In the genomic region with DNA sequence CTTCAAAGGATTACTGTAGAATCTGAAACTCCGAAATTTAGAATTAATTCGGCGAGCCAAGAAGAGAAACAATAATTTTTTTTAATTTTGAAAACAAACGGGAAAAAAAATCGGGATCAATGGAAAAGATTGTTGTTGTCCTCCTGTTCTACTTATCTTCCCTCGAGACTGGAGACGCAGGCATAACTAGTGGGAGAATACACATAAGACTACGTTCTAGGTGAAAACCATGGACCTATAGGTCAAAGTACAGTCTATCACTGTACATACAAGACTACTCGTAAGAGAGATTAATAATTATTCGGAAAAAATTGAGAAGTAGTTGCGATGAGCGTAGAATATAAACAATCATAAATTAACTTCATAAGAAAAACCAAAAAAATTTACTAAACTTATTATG, we compare ENCODE assay signal across 6 worm cellular contexts.
TF ChIP-seq lines count a peak whose summit lies in the region.

dhs-6 (minus strand) TSS at position 22 of the 400 bp plus-strand sequence.

TF ChIP-seq in whole organism, L1 larva, 84 proteins besides CTCF, POLR2A, EP300 and RAD21 (continues in another document):
- TF ChIP-seq fkh-4 (tag; optimal IDR thresholded peaks at IDR 0.05; lab: Kevin White, UChicago; ENCODE audit: borderline replicate concordance) (no peak), unc-98 (GFP tag; IDR thresholded peaks at IDR 0.05; lab: Robert Waterston, UW) (no peak), nhr-20 (tag; optimal IDR thresholded peaks at IDR 0.05; lab: Kevin White, UChicago) (peak; percentile 77), ceh-88 (GFP tag; IDR thresholded peaks at IDR 0.05; lab: Robert Waterston, UW) (no peak), elt-2 (tag; optimal IDR thresholded peaks at IDR 0.05; lab: Kevin White, UChicago) (peak; percentile 20), sup-37 (GFP tag; optimal IDR thresholded peaks at IDR 0.05; lab: Kevin White, UChicago) (no peak), nhr-71 (tag; optimal IDR thresholded peaks at IDR 0.05; lab: Kevin White, UChicago) (peak; percentile 13), ceh-82 (tag; optimal IDR thresholded peaks at IDR 0.05; lab: Kevin White, UChicago) (no peak), lsy-2 (tag; optimal IDR thresholded peaks at IDR 0.05; lab: Kevin White, UChicago) (peak in 1 of 2 experiments; percentile 6), ama-1 (optimal IDR thresholded peaks at IDR 0.05; lab: Kevin White, UChicago) (no peak), zag-1 (tag; optimal IDR thresholded peaks at IDR 0.05; lab: Kevin White, UChicago) (no peak), mep-1 (tag; optimal IDR thresholded peaks at IDR 0.05; lab: Kevin White, UChicago) (no peak), lin-14 (GFP tag; optimal IDR thresholded peaks at IDR 0.05; lab: Kevin White, UChicago) (peak; percentile 18), hlh-4 (tag; optimal IDR thresholded peaks at IDR 0.05; lab: Kevin White, UChicago) (no peak), nhr-85 (tag; lab: Kevin White, UChicago) (peak; percentile 56)

TF ChIP-seq in whole organism, L2 larva, 48 proteins besides CTCF, POLR2A, EP300 and RAD21:
- peak; percentile 32 for TF ChIP-seq sma-9 (GFP tag; optimal IDR thresholded peaks at IDR 0.05; lab: Kevin White, UChicago)
- TF ChIP-seq sma-9 (tag; optimal IDR thresholded peaks at IDR 0.05; lab: Kevin White, UChicago): no peak
- no peak for TF ChIP-seq crh-2 (tag; optimal IDR thresholded peaks at IDR 0.05; lab: Kevin White, UChicago)
- peak; percentile 13 for TF ChIP-seq fos-1 (tag; optimal IDR thresholded peaks at IDR 0.05; lab: Kevin White, UChicago)

TF ChIP-seq in whole organism, L3 larva, 47 proteins besides CTCF, POLR2A, EP300 and RAD21:
- TF ChIP-seq daf-12 (tag; optimal IDR thresholded peaks at IDR 0.05; lab: Kevin White, UChicago) (no peak), nfya-1 (tag; optimal IDR thresholded peaks at IDR 0.05; lab: Kevin White, UChicago; ENCODE audit: insufficient read depth) (peak; percentile 9), tbx-2 (tag; optimal IDR thresholded peaks at IDR 0.05; lab: Kevin White, UChicago) (no peak), pqm-1 (tag; optimal IDR thresholded peaks at IDR 0.05; lab: Kevin White, UChicago) (no peak), nhr-43 (tag; optimal IDR thresholded peaks at IDR 0.05; lab: Kevin White, UChicago; ENCODE audit: poor library complexity, severe bottlenecking) (peak; percentile 15), elt-2 (tag; optimal IDR thresholded peaks at IDR 0.05; lab: Kevin White, UChicago) (peak; percentile 71), ceh-28 (tag; optimal IDR thresholded peaks at IDR 0.05; lab: Kevin White, UChicago) (peak; percentile 8), nhr-23 (tag; optimal IDR thresholded peaks at IDR 0.05; lab: Kevin White, UChicago) (peak; percentile 48), ceh-16 (tag; optimal IDR thresholded peaks at IDR 0.05; lab: Kevin White, UChicago) (no peak)

TF ChIP-seq in whole organism, L4 larva, 104 proteins besides CTCF, POLR2A, EP300 and RAD21 (continues in another document):
- no peak for TF ChIP-seq saeg-2 (GFP tag; IDR thresholded peaks at IDR 0.05; lab: Robert Waterston, UW)
- no peak for TF ChIP-seq skn-1 (tag; optimal IDR thresholded peaks at IDR 0.05; lab: Kevin White, UChicago)
- TF ChIP-seq duxl-1 (tag; optimal IDR thresholded peaks at IDR 0.05; lab: Kevin White, UChicago; ENCODE audit: poor library complexity): peak; percentile 50
- no peak for TF ChIP-seq unc-62 (GFP tag; optimal IDR thresholded peaks at IDR 0.05 in 1 of 2; lab: Kevin White, UChicago)
- TF ChIP-seq unc-62 (tag; optimal IDR thresholded peaks at IDR 0.05; lab: Kevin White, UChicago): no peak
- TF ChIP-seq hmg-1.1 (GFP tag; IDR thresholded peaks at IDR 0.05; lab: Robert Waterston, UW): no peak
- no peak for TF ChIP-seq daf-12 (tag; optimal IDR thresholded peaks at IDR 0.05; lab: Kevin White, UChicago)
- TF ChIP-seq lsy-2 (tag; optimal IDR thresholded peaks at IDR 0.05; lab: Kevin White, UChicago): peak in 1 of 2 experiments; percentile 6
- TF ChIP-seq lim-7 (GFP tag; IDR thresholded peaks at IDR 0.05; lab: Robert Waterston, UW): no peak
- TF ChIP-seq F49E8.2 (tag; optimal IDR thresholded peaks at IDR 0.05; lab: Kevin White, UChicago; ENCODE audit: borderline replicate concordance): no peak
- no peak for TF ChIP-seq snpc-4 (tag; optimal IDR thresholded peaks at IDR 0.05; lab: Kevin White, UChicago)
- TF ChIP-seq pha-4 (GFP tag; IDR thresholded peaks at IDR 0.05; lab: Robert Waterston, UW): no peak
- no peak for TF ChIP-seq pha-4 (tag; optimal IDR thresholded peaks at IDR 0.05; lab: Kevin White, UChicago)
- TF ChIP-seq hlh-11 (tag; optimal IDR thresholded peaks at IDR 0.05; lab: Kevin White, UChicago): no peak
- TF ChIP-seq aha-1 (tag; lab: Kevin White, UChicago): peak; percentile 37
- peak; percentile 15 for TF ChIP-seq hlh-30 (tag; optimal IDR thresholded peaks at IDR 0.05; lab: Kevin White, UChicago; ENCODE audit: insufficient read depth)
- peak; percentile 41 for TF ChIP-seq nhr-28 (tag; optimal IDR thresholded peaks at IDR 0.05; lab: Kevin White, UChicago)
- TF ChIP-seq Y5F2A.4 (GFP tag; optimal IDR thresholded peaks at IDR 0.05; lab: Kevin White, UChicago): no peak
- no peak for TF ChIP-seq F26F4.8 (GFP tag; conservative IDR thresholded peaks at IDR 0.05; lab: Robert Waterston, UW)
- no peak for TF ChIP-seq attf-4 (tag; optimal IDR thresholded peaks at IDR 0.05; lab: Kevin White, UChicago)
- no peak for TF ChIP-seq nhr-111 (GFP tag; optimal IDR thresholded peaks at IDR 0.05; lab: Kevin White, UChicago)

TF ChIP-seq in whole organism, late embryonic, 69 proteins besides CTCF, POLR2A, EP300 and RAD21:
- TF ChIP-seq elt-2 (tag; optimal IDR thresholded peaks at IDR 0.05; lab: Kevin White, UChicago): peak; percentile 45
- no peak for TF ChIP-seq ceh-34 (tag; optimal IDR thresholded peaks at IDR 0.05; lab: Kevin White, UChicago)
- no peak for TF ChIP-seq pqm-1 (tag; optimal IDR thresholded peaks at IDR 0.05; lab: Kevin White, UChicago)
- no peak for TF ChIP-seq rnt-1 (tag; optimal IDR thresholded peaks at IDR 0.05; lab: Kevin White, UChicago)

TF ChIP-seq in whole organism, young adult, 124 proteins besides CTCF, POLR2A, EP300 and RAD21:
- peak; percentile 49 for TF ChIP-seq snpc-3.4 (tag; optimal IDR thresholded peaks at IDR 0.05; lab: Kevin White, UChicago)
- no peak for TF ChIP-seq snpc-4 (GFP tag; optimal IDR thresholded peaks at IDR 0.05; lab: Kevin White, UChicago)
- peak in 2 of 4 experiments; percentile 37 to 39 for TF ChIP-seq snpc-4 (tag; optimal IDR thresholded peaks at IDR 0.05; lab: Kevin White, UChicago)
- TF ChIP-seq ZK185.1 (tag; optimal IDR thresholded peaks at IDR 0.05; lab: Kevin White, UChicago; ENCODE audit: poor library complexity, severe bottlenecking): peak; percentile 49
- TF ChIP-seq ztf-18 (tag; optimal IDR thresholded peaks at IDR 0.05; lab: Kevin White, UChicago): no peak
- TF ChIP-seq F37B4.10 (GFP tag; IDR thresholded peaks at IDR 0.05; lab: Robert Waterston, UW): no peak
- TF ChIP-seq madf-6 (GFP tag; IDR thresholded peaks at IDR 0.05; lab: Robert Waterston, UW): peak; percentile 15; the same call in 1 of the 2 replicates
- 0 out of 2 replicates have a peak, but pooled peaks have one; percentile 28 for TF ChIP-seq madf-3 (GFP tag; IDR thresholded peaks at IDR 0.05; lab: Robert Waterston, UW)
